Worm (Caenorhabditis elegans): ENCODE results near the gene cyp-13A12.

The cyp-13A12 gene

ce11 chrIII:13067884-13068767 lies 43.8 kb downstream of the cyp-13A12 start (continued):
- TF ChIP-seq attf-5 (GFP tag; optimal IDR thresholded peaks at IDR 0.05) (peak; percentile 82), mcd-1 (GFP tag; IDR thresholded peaks at IDR 0.05) (peak; percentile 58), mel-28 (tag; optimal IDR thresholded peaks at IDR 0.05; ENCODE audit: borderline replicate concordance) (no peak), ceh-91 (GFP tag; IDR thresholded peaks at IDR 0.05) (no peak), B0261.1 (tag; optimal IDR thresholded peaks at IDR 0.05) (no peak), bed-1 (GFP tag; IDR thresholded peaks at IDR 0.05) (no peak), mxl-1 (tag; optimal IDR thresholded peaks at IDR 0.05) (no peak), F49E8.2 (tag; optimal IDR thresholded peaks at IDR 0.05; ENCODE audit: insufficient read depth) (no peak), F10E7.11 (tag; optimal IDR thresholded peaks at IDR 0.05) (no peak), nhr-80 (tag; optimal IDR thresholded peaks at IDR 0.05) (peak; percentile 81), sdz-38 (tag; optimal IDR thresholded peaks at IDR 0.05) (no peak), nfya-2 (GFP tag; IDR thresholded peaks at IDR 0.05) (no peak), tlf-1 (GFP tag; optimal IDR thresholded peaks at IDR 0.05) (no peak), lir-1 (GFP tag; conservative IDR thresholded peaks at IDR 0.05) (peak; percentile 99), unc-62 (GFP tag; optimal IDR thresholded peaks at IDR 0.05) (no peak), lin-26 (GFP tag; IDR thresholded peaks at IDR 0.05) (peak; percentile 55; the same call in 1 of the 2 replicates), sptf-2 (GFP tag; optimal IDR thresholded peaks at IDR 0.05) (no peak), nhr-120 (GFP tag; IDR thresholded peaks at IDR 0.05) (no peak), Y95B8A.8 (GFP tag; IDR thresholded peaks at IDR 0.05) (no peak), athp-1 (tag; optimal IDR thresholded peaks at IDR 0.05) (no peak), zfh-2 (GFP tag; conservative IDR thresholded peaks at IDR 0.05) (peak; percentile 95), snpc-1.1 (tag; optimal IDR thresholded peaks at IDR 0.05; ENCODE audit: insufficient read depth) (no peak), ama-1 (optimal IDR thresholded peaks at IDR 0.05) (no peak), ama-1 (GFP tag; optimal IDR thresholded peaks at IDR 0.05) (peak in 1 of 2 experiments; percentile 43), sea-2 (GFP tag; IDR thresholded peaks at IDR 0.05) (no peak), hlh-26 (GFP tag; conservative IDR thresholded peaks at IDR 0.05) (no peak), F57C9.4 (tag; optimal IDR thresholded peaks at IDR 0.05) (no peak), let-526 (GFP tag; IDR thresholded peaks at IDR 0.05) (no peak), hlh-12 (tag; optimal IDR thresholded peaks at IDR 0.05) (no peak), T07F8.4 (tag; optimal IDR thresholded peaks at IDR 0.05) (peak; percentile 28), let-607 (tag; optimal IDR thresholded peaks at IDR 0.05) (peak; percentile 39 to 47), F52B5.7 (tag; optimal IDR thresholded peaks at IDR 0.05) (no peak), zim-3 (tag; optimal IDR thresholded peaks at IDR 0.05) (no peak), nhr-27 (tag; optimal IDR thresholded peaks at IDR 0.05) (peak; percentile 59), ztf-25 (GFP tag; IDR thresholded peaks at IDR 0.05) (no peak), madf-6 (GFP tag; IDR thresholded peaks at IDR 0.05) (no peak), dpff-1 (tag; optimal IDR thresholded peaks at IDR 0.05) (no peak), lin-40 (tag; optimal IDR thresholded peaks at IDR 0.05) (peak; percentile 86), ZK185.1 (tag; optimal IDR thresholded peaks at IDR 0.05; ENCODE audit: poor library complexity, severe bottlenecking) (peak; percentile 36), F33H1.4 (GFP tag; IDR thresholded peaks at IDR 0.05) (no peak), madf-3 (GFP tag; IDR thresholded peaks at IDR 0.05) (0 out of 2 replicates have a peak, but pooled peaks have one; percentile 37), pbrm-1 (GFP tag; IDR thresholded peaks at IDR 0.05) (peak; percentile 62)
